Fruit fly (Drosophila melanogaster) whole organism, wandering third instar larva: ENCODE data around the gene EndoU.

Source experiments
- Abd-B ChIP-seq: fragments of >200 bp; optimal IDR thresholded peaks from 2 replicates; lab custom pipeline; 2017; ENCODE audit warnings: missing biosample characterization, missing genetic modification characterization
- CrebA ChIP-seq: fragments of 200-800 bp; sonication (Bioruptor generic); optimal IDR thresholded peaks from 2 replicates; lab custom pipeline; 2016; ENCODE audit warnings: missing biosample characterization, mild to moderate bottlenecking, missing genetic modification characterization, borderline replicate concordance
- Dfd ChIP-seq: fragments of >200 bp; optimal IDR thresholded peaks from 2 replicates; lab custom pipeline; 2017; ENCODE audit warnings: missing biosample characterization, missing genetic modification characterization
- OdsH ChIP-seq: fragments of 200-800 bp; sonication (Bioruptor generic); optimal IDR thresholded peaks from 2 replicates; lab custom pipeline; 2016; ENCODE audit warnings: missing biosample characterization, mild to moderate bottlenecking, missing genetic modification characterization
- Rel ChIP-seq, 2 experiments: fragments of 200-800 bp; sonication (Bioruptor generic) in 1 of 2; optimal IDR thresholded peaks; 2 replicates in 1 of 2; 3 replicates in 1 of 2; lab custom pipeline; 2016 to 2019; ENCODE audit warnings: mild to moderate bottlenecking in 2 of 2, missing biosample characterization in 2 of 2, missing genetic modification characterization in 2 of 2, moderate library complexity in 1 of 2
- br ChIP-seq: fragments of 200-800 bp; sonication (Bioruptor generic); optimal IDR thresholded peaks from 2 replicates; lab custom pipeline; 2016; ENCODE audit warnings: missing biosample characterization, missing genetic modification characterization
- dmrt93B ChIP-seq: fragments of 200-800 bp; sonication (Bioruptor generic); optimal IDR thresholded peaks from 2 replicates; lab custom pipeline; 2018; ENCODE audit warnings: missing biosample characterization, mild to moderate bottlenecking, missing genetic modification characterization

DNA sequence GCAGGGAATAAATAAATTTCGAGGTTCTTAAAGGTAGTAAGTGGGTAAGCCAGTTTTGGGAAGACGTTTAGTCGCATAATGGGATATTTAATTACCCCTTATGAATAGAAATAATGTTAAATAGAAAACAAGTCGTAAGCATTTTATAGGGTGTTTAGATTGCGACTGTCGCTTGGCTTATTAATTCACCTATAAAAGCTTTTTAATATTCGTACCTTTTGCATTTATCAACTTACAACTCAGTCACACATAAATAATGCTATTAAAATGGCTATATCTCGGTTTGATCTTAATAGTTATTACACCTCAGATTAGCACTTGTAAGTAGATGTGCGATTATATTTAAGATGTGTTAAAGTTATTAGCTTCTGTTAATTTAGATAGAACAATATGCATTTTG lies 17.1 kb downstream of the EndoU start, which contains the start of gene CG34276:
- no peak for TF ChIP-seq Dfd (GFP tag; lab: Kevin White, UChicago)
- TF ChIP-seq dmrt93B (GFP tag; lab: Kevin White, UChicago): no peak
- no peak for TF ChIP-seq Abd-B (GFP tag; lab: Kevin White, UChicago)
- TF ChIP-seq CrebA (GFP tag; lab: Kevin White, UChicago): no peak
- TF ChIP-seq OdsH (GFP tag; lab: Kevin White, UChicago): no peak
- no peak for TF ChIP-seq Rel (GFP tag; optimal IDR thresholded peaks at IDR 0.05; lab: Kevin White, UChicago)
- TF ChIP-seq Rel (tag; optimal IDR thresholded peaks at IDR 0.05; lab: Kevin White, UChicago): no peak
- TF ChIP-seq br (GFP tag; lab: Kevin White, UChicago): no peak
